Fruit fly (Drosophila melanogaster) whole organism: ENCODE measurements around the gene CG5516.

ENCODE experiments used
- CG8478 ChIP-seq: fragments of >200 bp; optimal IDR thresholded peaks from 2 replicates; lab custom pipeline; 2018; ENCODE audit warnings: inconsistent platforms
- Dll ChIP-seq: fragments of >200 bp; optimal IDR thresholded peaks from 2 replicates; lab custom pipeline; 2017
- EcR ChIP-seq, 2 experiments: fragments of >200 bp; optimal IDR thresholded peaks; 2 replicates each; lab custom pipeline; 2017; ENCODE audit warnings: missing biosample characterization in 2 of 2, missing genetic modification characterization in 2 of 2, missing genetic modification reagents in 2 of 2
- pan ChIP-seq: fragments of >200 bp; optimal IDR thresholded peaks from 2 replicates; lab custom pipeline; 2017
- psq ChIP-seq: fragments of >200 bp; optimal IDR thresholded peaks from 2 replicates; lab custom pipeline; 2017
- usp ChIP-seq: fragments of >200 bp; optimal IDR thresholded peaks from 2 replicates; lab custom pipeline; 2017; ENCODE audit warnings: missing biosample characterization, missing genetic modification characterization, mixed read lengths

CG5516 gene

DNA sequence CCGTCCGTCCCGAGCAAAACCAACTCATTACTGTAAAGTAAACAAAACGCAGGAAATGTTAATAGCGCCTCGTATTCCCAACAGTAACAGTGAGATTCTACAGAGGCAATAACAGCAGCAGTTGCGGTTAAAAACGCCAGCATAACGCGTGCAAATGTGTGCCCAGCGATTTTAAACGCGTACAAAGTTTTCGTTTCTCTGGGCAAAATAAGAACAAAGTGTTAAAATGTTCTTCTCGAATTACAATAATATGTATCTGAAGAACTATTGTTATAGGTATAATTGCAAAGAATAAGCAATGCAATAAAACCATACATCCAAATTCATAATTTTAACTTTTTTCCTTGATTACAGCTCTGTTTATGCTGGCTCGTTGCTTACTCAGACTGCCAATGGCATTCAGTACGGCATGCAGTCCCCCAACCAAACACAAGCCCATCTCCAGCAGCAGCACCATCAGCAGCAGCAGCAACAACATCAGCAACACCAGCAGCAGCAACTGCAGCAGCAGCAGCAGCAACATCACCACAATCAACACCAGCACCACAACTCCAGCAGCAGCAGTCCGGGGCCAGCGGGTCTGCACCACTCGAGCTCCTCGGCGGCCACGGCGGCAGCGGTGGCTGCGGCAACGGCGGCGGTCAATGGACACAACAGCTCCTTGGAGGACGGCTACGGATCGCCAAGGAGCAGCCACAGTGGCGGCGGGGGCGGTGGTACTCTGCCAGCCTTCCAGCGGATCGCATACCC lies 35.5 kb downstream of the CG5516 start:
- TF ChIP-seq usp (GFP tag; lab: Kevin White, UChicago), result no peak
- TF ChIP-seq Dll (lab: Kevin White, UChicago), result no peak
- TF ChIP-seq CG8478 (lab: Kevin White, UChicago), result no peak
- TF ChIP-seq EcR (GFP tag; optimal IDR thresholded peaks at IDR 0.05; lab: Kevin White, UChicago), result no peak
- no peak for TF ChIP-seq pan (lab: Kevin White, UChicago)
- no peak for TF ChIP-seq psq (lab: Kevin White, UChicago)

DNA sequence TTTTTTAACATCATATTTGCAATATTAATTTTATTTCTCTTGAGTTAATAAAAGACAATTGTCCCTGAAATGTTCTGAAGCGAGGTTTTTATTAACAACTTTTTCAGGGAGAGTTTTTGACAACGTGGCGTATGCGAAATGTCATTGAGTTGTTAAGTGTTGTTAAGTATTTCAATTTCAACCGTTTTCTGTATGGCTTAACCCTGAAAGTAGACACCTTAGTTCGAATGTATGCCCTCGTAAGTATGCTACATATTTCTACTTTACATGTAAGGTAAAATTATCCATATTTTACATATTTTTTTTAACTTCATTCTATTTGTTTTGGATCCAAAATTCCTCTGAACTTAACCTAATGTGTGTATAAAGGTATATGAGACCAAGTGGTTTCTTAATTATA lies 40.3 kb downstream of the CG5516 start:
- TF ChIP-seq CG8478 (lab: Kevin White, UChicago), result no peak
- no peak for TF ChIP-seq psq (lab: Kevin White, UChicago)
- TF ChIP-seq usp (GFP tag; lab: Kevin White, UChicago), result no peak
- no peak for TF ChIP-seq EcR (GFP tag; optimal IDR thresholded peaks at IDR 0.05; lab: Kevin White, UChicago)
- TF ChIP-seq pan (lab: Kevin White, UChicago), result no peak
- TF ChIP-seq Dll (lab: Kevin White, UChicago), result no peak

- no peak for TF ChIP-seq Dll (lab: Kevin White, UChicago)
- TF ChIP-seq psq (lab: Kevin White, UChicago), result no peak
- TF ChIP-seq EcR (GFP tag; optimal IDR thresholded peaks at IDR 0.05; lab: Kevin White, UChicago), result no peak
- no peak for TF ChIP-seq pan (lab: Kevin White, UChicago)
- no peak for TF ChIP-seq usp (GFP tag; lab: Kevin White, UChicago)
- no peak for TF ChIP-seq CG8478 (lab: Kevin White, UChicago)
Observed at dm6 chr3R:16004691-16005474, 41.2 kb downstream of the CG5516 start.

- TF ChIP-seq psq (lab: Kevin White, UChicago) (no peak), CG8478 (lab: Kevin White, UChicago) (no peak), pan (lab: Kevin White, UChicago) (no peak), usp (GFP tag; lab: Kevin White, UChicago) (no peak)
Observed at dm6 chr3R:16005943-16006342, 42.3 kb downstream of the CG5516 start.

DNA sequence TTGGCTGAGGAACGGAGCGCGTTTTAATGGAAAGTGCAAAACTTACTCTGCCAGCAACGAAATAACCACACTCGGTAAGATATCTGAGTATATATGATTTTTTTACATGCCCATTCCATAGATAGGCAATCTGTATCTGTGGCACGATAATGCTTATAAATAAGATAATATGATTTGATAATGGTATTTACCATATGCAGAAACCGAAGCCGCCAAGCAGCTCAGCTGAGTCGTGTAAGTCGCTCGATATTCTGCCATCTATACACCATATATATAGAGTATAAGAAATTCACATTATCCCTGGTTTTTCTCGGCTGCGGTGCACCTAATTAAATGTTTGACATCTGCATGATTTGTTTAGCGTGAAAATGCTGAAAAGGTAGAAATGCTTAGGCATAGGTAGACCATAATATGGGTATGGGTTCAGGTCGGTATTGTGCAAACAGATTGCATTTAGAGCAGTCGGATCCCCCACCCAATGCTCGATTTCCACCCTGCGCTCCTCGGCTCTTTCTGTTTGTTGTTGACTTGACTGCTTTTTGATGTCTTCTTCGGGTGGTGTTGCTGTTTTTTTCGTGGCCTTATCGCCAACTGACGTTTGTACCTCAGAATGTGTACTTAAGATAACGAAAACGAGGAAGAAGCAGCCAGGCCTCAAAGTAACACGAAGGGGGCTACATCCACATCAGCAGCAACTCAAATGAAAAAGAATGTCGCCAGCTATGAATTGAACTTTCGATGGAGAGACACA lies 43.3 kb downstream of the CG5516 start:
- TF ChIP-seq CG8478 (lab: Kevin White, UChicago), result no peak
- no peak for TF ChIP-seq psq (lab: Kevin White, UChicago)
- no peak for TF ChIP-seq EcR (GFP tag; optimal IDR thresholded peaks at IDR 0.05; lab: Kevin White, UChicago)
- TF ChIP-seq usp (GFP tag; lab: Kevin White, UChicago), result no peak
- TF ChIP-seq Dll (lab: Kevin White, UChicago), result no peak
- no peak for TF ChIP-seq pan (lab: Kevin White, UChicago)

- TF ChIP-seq psq (lab: Kevin White, UChicago) (no peak), pan (lab: Kevin White, UChicago) (no peak), usp (GFP tag; lab: Kevin White, UChicago) (no peak)
Observed at dm6 chr3R:16008300-16008699, 44.6 kb downstream of the CG5516 start.

- no peak for TF ChIP-seq usp (GFP tag; lab: Kevin White, UChicago)
- TF ChIP-seq psq (lab: Kevin White, UChicago), result no peak
- no peak for TF ChIP-seq pan (lab: Kevin White, UChicago)
- TF ChIP-seq Dll (lab: Kevin White, UChicago), result no peak
- TF ChIP-seq EcR (GFP tag; optimal IDR thresholded peaks at IDR 0.05; lab: Kevin White, UChicago), result no peak
- no peak for TF ChIP-seq CG8478 (lab: Kevin White, UChicago)
Observed at dm6 chr3R:16009030-16009429, 45.3 kb downstream of the CG5516 start, which contains the start of gene GATAe. GATAe (plus strand) TSS chr3R:16009105.

DNA sequence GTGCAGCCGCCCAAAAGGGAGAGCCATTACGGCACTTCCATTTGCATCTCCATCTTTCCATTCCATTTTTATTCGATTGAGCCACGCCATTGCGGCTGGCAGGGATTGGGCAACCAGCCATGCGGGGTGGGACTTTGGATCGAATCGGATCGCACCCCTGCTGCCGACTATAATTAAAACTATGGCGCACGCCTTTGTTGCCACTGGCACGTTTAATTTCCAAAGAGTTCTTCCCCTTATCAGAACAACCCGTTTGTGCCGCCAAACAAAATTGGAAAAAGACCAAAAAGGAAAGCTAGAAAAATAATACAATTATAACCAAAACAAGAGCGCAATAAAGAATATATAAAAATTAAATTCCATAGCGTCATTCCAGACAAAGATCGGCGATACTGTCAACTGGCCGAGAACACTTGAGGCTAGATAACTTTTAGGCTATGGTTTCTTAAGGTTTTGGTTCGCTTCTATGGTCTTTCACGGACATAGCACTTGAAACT lies 46.4 kb downstream of the CG5516 start:
- TF ChIP-seq CG8478 (lab: Kevin White, UChicago), result no peak
- no peak for TF ChIP-seq psq (lab: Kevin White, UChicago)
- no peak for TF ChIP-seq EcR (GFP tag; optimal IDR thresholded peaks at IDR 0.05; lab: Kevin White, UChicago)
- TF ChIP-seq usp (GFP tag; lab: Kevin White, UChicago), result no peak
- no peak for TF ChIP-seq pan (lab: Kevin White, UChicago)
- no peak for TF ChIP-seq Dll (lab: Kevin White, UChicago)

DNA sequence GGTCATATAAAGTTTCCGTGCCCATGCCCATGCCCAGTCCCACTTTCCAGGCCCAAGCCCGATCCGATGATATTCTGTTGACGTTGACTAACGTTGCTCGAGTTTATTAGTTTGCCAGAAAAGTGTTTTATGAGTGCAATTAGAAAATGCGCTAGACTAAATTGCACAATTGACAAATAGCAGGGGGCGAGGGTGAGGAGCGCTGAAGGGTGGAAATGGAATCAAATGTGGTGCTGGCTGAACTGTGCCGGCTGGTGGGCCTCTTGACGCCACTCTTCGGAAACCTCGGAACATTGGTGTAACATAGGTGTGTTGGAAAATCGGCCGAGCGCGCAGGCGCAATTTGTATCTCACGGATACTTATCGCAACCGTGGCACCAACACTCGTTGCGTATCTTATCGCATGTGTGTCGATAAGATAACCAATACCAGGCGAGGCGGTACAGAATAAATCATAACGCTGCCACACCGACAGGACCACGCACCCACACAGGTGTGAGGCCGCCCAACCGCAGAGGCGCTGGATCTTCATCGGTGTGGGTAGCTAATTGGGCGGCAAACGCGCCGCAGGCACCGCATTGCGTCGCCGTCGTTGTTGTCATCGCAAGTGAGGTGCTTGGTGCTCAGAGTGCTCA lies 48.1 kb downstream of the CG5516 start:
- TF ChIP-seq usp (GFP tag; lab: Kevin White, UChicago) (no peak), EcR (GFP tag; optimal IDR thresholded peaks at IDR 0.05; lab: Kevin White, UChicago) (no peak), pan (lab: Kevin White, UChicago) (no peak), Dll (lab: Kevin White, UChicago) (no peak), CG8478 (lab: Kevin White, UChicago) (no peak), psq (lab: Kevin White, UChicago) (no peak)

- TF ChIP-seq EcR (GFP tag; optimal IDR thresholded peaks at IDR 0.05; lab: Kevin White, UChicago) (no peak), usp (GFP tag; lab: Kevin White, UChicago) (no peak)
Observed at dm6 chr3R:16013580-16013979, 49.9 kb downstream of the CG5516 start.
